Worm (Caenorhabditis elegans): Measurements from ENCODE around the gene set-21.

ce11 chrIV:4402413-4402812 is 11.8 kb downstream of the set-21 start:
- no peak for TF ChIP-seq unc-62 (GFP tag; optimal IDR thresholded peaks at IDR 0.05)
- no peak for TF ChIP-seq aly-2 (tag; optimal IDR thresholded peaks at IDR 0.05)
- TF ChIP-seq ztf-4 (tag; optimal IDR thresholded peaks at IDR 0.05), result peak; percentile 24
- TF ChIP-seq sma-3 (GFP tag; optimal IDR thresholded peaks at IDR 0.05), result peak; percentile 84
- peak; percentile 83 for TF ChIP-seq ceh-16 (tag; optimal IDR thresholded peaks at IDR 0.05)
- no peak for TF ChIP-seq nhr-11 (tag; optimal IDR thresholded peaks at IDR 0.05)
- no peak for TF ChIP-seq nhr-237 (tag; optimal IDR thresholded peaks at IDR 0.05)
- peak; percentile 77 for TF ChIP-seq nhr-25 (tag; optimal IDR thresholded peaks at IDR 0.05)
